Fruit fly (Drosophila melanogaster): ENCODE data around the gene CG33648.

The CG33648 gene

DNA sequence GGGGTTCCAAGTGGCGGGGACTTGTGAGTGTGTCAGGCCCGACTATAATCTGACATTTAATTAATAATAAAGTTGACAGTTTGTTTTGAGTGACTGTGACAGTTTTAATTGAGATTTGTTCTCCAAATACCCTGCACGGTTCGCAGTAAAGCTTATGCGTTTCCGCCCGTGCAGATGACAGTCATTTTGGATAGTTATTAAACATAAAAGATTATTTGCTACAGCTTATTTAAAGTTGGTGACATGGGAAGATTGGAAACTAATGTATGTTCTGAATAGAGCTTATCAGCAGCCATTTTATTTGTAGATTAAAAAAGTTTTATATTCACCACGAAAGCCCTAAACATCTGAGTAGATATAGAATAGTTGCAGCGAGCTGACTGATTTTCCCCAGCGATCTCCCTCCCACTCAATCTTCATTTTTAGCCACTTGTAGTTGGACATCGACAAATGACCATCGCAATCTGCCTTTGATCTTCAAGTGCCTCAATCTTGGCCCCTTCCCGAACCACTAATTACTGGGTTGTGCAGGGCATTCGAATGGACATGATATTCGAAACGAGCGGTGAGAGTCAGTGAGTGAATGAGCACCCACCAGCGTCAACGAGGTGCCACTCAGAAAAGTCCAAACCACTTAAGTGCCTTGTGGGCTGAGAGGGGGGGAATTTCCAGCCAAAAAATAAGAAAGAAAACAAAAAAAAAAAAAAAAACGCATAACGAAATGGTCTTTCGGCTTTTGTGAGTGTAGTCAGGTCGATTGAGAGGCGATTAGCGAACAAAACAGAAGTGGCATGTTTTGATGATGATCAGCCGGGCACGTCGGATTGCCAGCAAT lies 9.5 kb downstream of the CG33648 start (continued):
- TF ChIP-seq CG33213 (GFP tag; optimal IDR thresholded peaks at IDR 0.05) (no peak), CG7556 (GFP tag; optimal IDR thresholded peaks at IDR 0.05) (no peak), Lim3 (GFP tag; IDR thresholded peaks at IDR 0.05) (0 out of 2 replicates have a peak, but pooled peaks have one; percentile 25), CG10274 (GFP tag; optimal IDR thresholded peaks at IDR 0.05) (peak; percentile 88), CG6765 (GFP tag; optimal IDR thresholded peaks at IDR 0.05) (no peak), seq (GFP tag; IDR thresholded peaks at IDR 0.05) (no peak), CG10462 (GFP tag; optimal IDR thresholded peaks at IDR 0.05) (no peak), gcm (GFP tag; optimal IDR thresholded peaks at IDR 0.05) (no peak), CG15011 (GFP tag; optimal IDR thresholded peaks at IDR 0.05) (no peak), oc (tag; optimal IDR thresholded peaks at IDR 0.05) (peak; percentile 75), CG6683 (GFP tag; optimal IDR thresholded peaks at IDR 0.05) (no peak), lilli (GFP tag; optimal IDR thresholded peaks at IDR 0.05) (no peak), gro (GFP tag; optimal IDR thresholded peaks at IDR 0.05) (peak; percentile 53), al (GFP tag; IDR thresholded peaks at IDR 0.05) (no peak), CG5245 (GFP tag; optimal IDR thresholded peaks at IDR 0.05) (no peak), vvl (GFP tag; IDR thresholded peaks at IDR 0.05) (no peak), Doc2 (GFP tag; IDR thresholded peaks at IDR 0.05) (no peak), chif (GFP tag; optimal IDR thresholded peaks at IDR 0.05) (no peak), Mad (GFP tag; optimal IDR thresholded peaks at IDR 0.05) (no peak), vnd (GFP tag; IDR thresholded peaks at IDR 0.05; ENCODE audit: partially characterized antibody) (peak; percentile 78), Aef1 (GFP tag; IDR thresholded peaks at IDR 0.05) (no peak), esg (GFP tag; conservative IDR thresholded peaks at IDR 0.05) (no peak), CG9215 (GFP tag; IDR thresholded peaks at IDR 0.05) (no peak), run (tag; optimal IDR thresholded peaks at IDR 0.05) (peak; percentile 25), tll (GFP tag; optimal IDR thresholded peaks at IDR 0.05) (no peak), CG11696 (GFP tag; IDR thresholded peaks at IDR 0.05) (no peak), Hmx (GFP tag; optimal IDR thresholded peaks at IDR 0.05) (no peak), Fer2 (tag; optimal IDR thresholded peaks at IDR 0.05) (no peak), Dp (GFP tag; optimal IDR thresholded peaks at IDR 0.05) (no peak)

dm6 chr2L:14536730-14537427 lies 12.8 kb downstream of the CG33648 start:
- TF ChIP-seq CG7745 (tag; optimal IDR thresholded peaks at IDR 0.05) (peak; percentile 95), bowl (GFP tag; IDR thresholded peaks at IDR 0.05) (no peak), pan (optimal IDR thresholded peaks at IDR 0.05) (no peak), pan (GFP tag; optimal IDR thresholded peaks at IDR 0.05 in 1 of 2, IDR thresholded peaks at IDR 0.05 in 1 of 2) (peak in 1 of 2 experiments; percentile 48), Ptx1 (GFP tag; IDR thresholded peaks at IDR 0.05) (0 out of 2 replicates have a peak, but pooled peaks have one; percentile 11), Mrtf (GFP tag; IDR thresholded peaks at IDR 0.05) (0 out of 3 replicates have a peak, but pooled peaks have one; percentile 26), sd (tag; optimal IDR thresholded peaks at IDR 0.05) (peak; percentile 71), CG10543 (GFP tag; optimal IDR thresholded peaks at IDR 0.05) (peak; percentile 52), Med (GFP tag) (peak; percentile 13), dysf (GFP tag; IDR thresholded peaks at IDR 0.05) (no peak), abd-A (tag; optimal IDR thresholded peaks at IDR 0.05) (peak; percentile 88), CG9932 (GFP tag; IDR thresholded peaks at IDR 0.05) (0 out of 2 replicates have a peak, but pooled peaks have one; percentile 16), CG2199 (GFP tag; IDR thresholded peaks at IDR 0.05) (peak; percentile 58; the same call in 1 of the 3 replicates), CG9876 (GFP tag; optimal IDR thresholded peaks at IDR 0.05) (no peak), zen (tag; optimal IDR thresholded peaks at IDR 0.05) (no peak), CG5245 (GFP tag; optimal IDR thresholded peaks at IDR 0.05) (no peak), nau (GFP tag; optimal IDR thresholded peaks at IDR 0.05) (peak; percentile 24), CG3995 (GFP tag; optimal IDR thresholded peaks at IDR 0.05) (no peak), CG12769 (tag; optimal IDR thresholded peaks at IDR 0.05) (peak; percentile 69), CG34224 (GFP tag; IDR thresholded peaks at IDR 0.05; ENCODE audit: partially characterized antibody) (no peak), Awh (GFP tag; IDR thresholded peaks at IDR 0.05) (peak; percentile 71)

All from whole organism, embryonic.